Fruit fly (Drosophila melanogaster) whole organism, prepupa: ENCODE results near the gene eIF4E6.

Experiments
- CG10631 ChIP-seq: fragments of 200-800 bp; sonication (Bioruptor generic); optimal IDR thresholded peaks from 2 replicates; lab custom pipeline; 2016; ENCODE audit warnings: missing biosample characterization, missing genetic modification characterization
- CG10669 ChIP-seq: fragments of 200-800 bp; sonication (Bioruptor generic); optimal IDR thresholded peaks from 3 replicates; lab custom pipeline; 2018; ENCODE audit warnings: missing biosample characterization, mild to moderate bottlenecking, missing genetic modification characterization, moderate library complexity
- CG11762 ChIP-seq: fragments of 200-800 bp; sonication (Bioruptor generic); optimal IDR thresholded peaks from 3 replicates; lab custom pipeline; 2016; ENCODE audit warnings: missing biosample characterization, missing genetic modification characterization; ENCODE audit not compliant: insufficient read depth
- CG11902 ChIP-seq: fragments of 200-800 bp; sonication (Bioruptor generic); optimal IDR thresholded peaks from 3 replicates; lab custom pipeline; 2016; ENCODE audit warnings: missing biosample characterization, missing genetic modification characterization
- CG1621 ChIP-seq: fragments of 200-800 bp; sonication (Bioruptor generic); optimal IDR thresholded peaks from 3 replicates; lab custom pipeline; 2018; ENCODE audit warnings: missing biosample characterization, mild to moderate bottlenecking, missing genetic modification characterization
- CG16779 ChIP-seq: fragments of 200-800 bp; sonication (Bioruptor generic); optimal IDR thresholded peaks from 3 replicates; lab custom pipeline; 2017; ENCODE audit warnings: missing biosample characterization, mild to moderate bottlenecking, missing genetic modification characterization
- CG3032 ChIP-seq: fragments of 200-800 bp; optimal IDR thresholded peaks from 2 replicates; lab custom pipeline; 2019; ENCODE audit warnings: missing biosample characterization, mild to moderate bottlenecking, missing genetic modification characterization, moderate library complexity
- CG31627 ChIP-seq: fragments of 200-800 bp; sonication (Bioruptor generic); optimal IDR thresholded peaks from 3 replicates; lab custom pipeline; 2016; ENCODE audit warnings: missing biosample characterization, missing genetic modification characterization
- CG34406 ChIP-seq: fragments of 200-800 bp; sonication (Bioruptor generic); optimal IDR thresholded peaks from 3 replicates; lab custom pipeline; 2016; ENCODE audit warnings: missing biosample characterization, missing genetic modification characterization
- CG3919 ChIP-seq: fragments of 200-800 bp; sonication (Bioruptor generic); optimal IDR thresholded peaks from 3 replicates; lab custom pipeline; 2016; ENCODE audit warnings: missing biosample characterization, missing genetic modification characterization
- CG6163 ChIP-seq: fragments of 200-800 bp; sonication (Bioruptor generic); IDR thresholded peaks from 3 replicates; pipeline ENCODE4 v1.3.6; 2022; ENCODE audit warnings: missing biosample characterization, missing genetic modification characterization
- CG6276 ChIP-seq: fragments of 200-800 bp; sonication (Bioruptor generic); optimal IDR thresholded peaks from 2 replicates; lab custom pipeline; 2017; ENCODE audit warnings: missing biosample characterization, mild to moderate bottlenecking, missing genetic modification characterization
- CG6808 ChIP-seq: fragments of 200-800 bp; sonication (Bioruptor generic); optimal IDR thresholded peaks from 3 replicates; lab custom pipeline; 2017; ENCODE audit warnings: missing biosample characterization, missing genetic modification characterization, mild to moderate bottlenecking, moderate library complexity, missing genetic modification reagents
- CG6854 ChIP-seq: fragments of 200-800 bp; sonication (Bioruptor generic); optimal IDR thresholded peaks from 2 replicates; lab custom pipeline; 2017; ENCODE audit warnings: missing biosample characterization, mild to moderate bottlenecking, missing genetic modification characterization
- CG7368 ChIP-seq: fragments of 200-800 bp; sonication (Bioruptor generic); optimal IDR thresholded peaks from 3 replicates; lab custom pipeline; 2016; ENCODE audit warnings: missing biosample characterization, missing genetic modification characterization
- CG8119 ChIP-seq: fragments of 200-800 bp; sonication (Bioruptor generic); IDR thresholded peaks from 3 replicates; pipeline ENCODE4 v1.3.6; 2022; ENCODE audit warnings: missing biosample characterization, missing genetic modification characterization
- CG8319 ChIP-seq: fragments of 200-800 bp; sonication (Bioruptor generic); optimal IDR thresholded peaks from 3 replicates; lab custom pipeline; 2016; ENCODE audit warnings: missing biosample characterization, missing genetic modification characterization
- CG8632 ChIP-seq: fragments of 200-800 bp; sonication (Bioruptor generic); optimal IDR thresholded peaks from 3 replicates; lab custom pipeline; 2016; ENCODE audit warnings: missing biosample characterization, missing genetic modification characterization
- Eip75B ChIP-seq: fragments of 200-800 bp; sonication (Bioruptor generic); optimal IDR thresholded peaks from 3 replicates; lab custom pipeline; 2016; ENCODE audit warnings: missing biosample characterization, missing genetic modification characterization
- Eip78C ChIP-seq: fragments of 200-800 bp; sonication (Bioruptor generic); peaks from one replicate; lab custom pipeline; 2016; ENCODE audit warnings: missing biosample characterization, missing genetic modification characterization
- Eip93F ChIP-seq: fragments of 200-800 bp; sonication (Bioruptor generic); optimal IDR thresholded peaks from 2 replicates; lab custom pipeline; 2016; ENCODE audit warnings: missing biosample characterization, mild to moderate bottlenecking, missing genetic modification characterization
- Ets21C ChIP-seq: fragments of 200-800 bp; sonication (Bioruptor generic); optimal IDR thresholded peaks from 3 replicates; lab custom pipeline; 2016; ENCODE audit warnings: missing biosample characterization, missing genetic modification characterization
- Hr38 ChIP-seq: sonication (Bioruptor generic); optimal IDR thresholded peaks from 2 replicates; lab custom pipeline; 2016; ENCODE audit warnings: missing biosample characterization, missing genetic modification characterization
- Hr39 ChIP-seq: fragments of 200-800 bp; sonication (Bioruptor generic); optimal IDR thresholded peaks from 2 replicates; lab custom pipeline; 2016; ENCODE audit warnings: missing biosample characterization, missing genetic modification characterization
- Hr4 ChIP-seq: fragments of 200-800 bp; sonication (Bioruptor generic); optimal IDR thresholded peaks from 3 replicates; lab custom pipeline; 2016; ENCODE audit warnings: missing biosample characterization, missing genetic modification characterization
- Lpt ChIP-seq: fragments of 200-800 bp; sonication (Bioruptor generic); optimal IDR thresholded peaks from 3 replicates; lab custom pipeline; 2016; ENCODE audit warnings: missing biosample characterization, missing genetic modification characterization
- Sox102F ChIP-seq: fragments of 200-800 bp; sonication (Bioruptor generic); optimal IDR thresholded peaks from 2 replicates; lab custom pipeline; 2016; ENCODE audit warnings: missing biosample characterization, mild to moderate bottlenecking, missing genetic modification characterization
- Sox14 ChIP-seq: fragments of 200-800 bp; sonication (Bioruptor generic); optimal IDR thresholded peaks from 3 replicates; lab custom pipeline; 2016; ENCODE audit warnings: missing biosample characterization, missing genetic modification characterization
- Sox15 ChIP-seq: fragments of 200-800 bp; sonication (Bioruptor generic); optimal IDR thresholded peaks from 3 replicates; lab custom pipeline; 2016; ENCODE audit warnings: missing biosample characterization, missing genetic modification characterization
- acj6 ChIP-seq: fragments of 200-800 bp; sonication (Bioruptor generic); optimal IDR thresholded peaks from 3 replicates; lab custom pipeline; 2016; ENCODE audit warnings: missing biosample characterization, missing genetic modification characterization
- dac ChIP-seq: fragments of 200-800 bp; sonication (Bioruptor generic); optimal IDR thresholded peaks from 2 replicates; lab custom pipeline; 2017; ENCODE audit warnings: missing biosample characterization, mild to moderate bottlenecking, missing genetic modification characterization
- dsx ChIP-seq: fragments of 200-800 bp; optimal IDR thresholded peaks from 3 replicates; lab custom pipeline; 2019; ENCODE audit warnings: missing biosample characterization, mild to moderate bottlenecking, missing genetic modification characterization, moderate library complexity; ENCODE audit not compliant: poor library complexity, severe bottlenecking
- esn ChIP-seq: fragments of 200-800 bp; sonication (Bioruptor generic); optimal IDR thresholded peaks from 2 replicates; lab custom pipeline; 2016; ENCODE audit warnings: missing biosample characterization, mild to moderate bottlenecking, missing genetic modification characterization, moderate library complexity
- fd59A ChIP-seq: fragments of 200-800 bp; sonication (Bioruptor generic); optimal IDR thresholded peaks from 2 replicates; lab custom pipeline; 2017; ENCODE audit warnings: missing biosample characterization, mild to moderate bottlenecking, missing genetic modification characterization, missing genetic modification reagents
- fkh ChIP-seq: fragments of 200-800 bp; sonication (Bioruptor generic); optimal IDR thresholded peaks from 3 replicates; lab custom pipeline; 2017; ENCODE audit warnings: missing biosample characterization, mild to moderate bottlenecking, missing genetic modification characterization, moderate library complexity
- lz ChIP-seq: fragments of 200-800 bp; sonication (Bioruptor generic); optimal IDR thresholded peaks from 3 replicates; lab custom pipeline; 2016; ENCODE audit warnings: missing biosample characterization, missing genetic modification characterization
- net ChIP-seq: fragments of 200-800 bp; sonication (Bioruptor generic); optimal IDR thresholded peaks from 3 replicates; lab custom pipeline; 2016; ENCODE audit warnings: missing biosample characterization, missing genetic modification characterization
- pdm3 ChIP-seq: fragments of 200-800 bp; sonication (Bioruptor generic); optimal IDR thresholded peaks from 3 replicates; lab custom pipeline; 2016; ENCODE audit warnings: missing biosample characterization, missing genetic modification characterization
- salr ChIP-seq, 2 experiments: fragments of 200-800 bp; sonication (Bioruptor generic); optimal IDR thresholded peaks; 3 replicates each; lab custom pipeline; 2016 to 2018; ENCODE audit warnings: missing biosample characterization in 2 of 2, missing genetic modification characterization in 2 of 2, mild to moderate bottlenecking in 1 of 2
- spab ChIP-seq: fragments of 200-800 bp; sonication (Bioruptor generic); optimal IDR thresholded peaks from 2 replicates; lab custom pipeline; 2017; ENCODE audit warnings: missing biosample characterization, mild to moderate bottlenecking, missing genetic modification characterization, missing genetic modification reagents
- ss ChIP-seq, 2 experiments: fragments of 200-800 bp; sonication (Bioruptor generic); optimal IDR thresholded peaks; 2 replicates in 1 of 2; 3 replicates in 1 of 2; lab custom pipeline; 2017 to 2018; ENCODE audit warnings: mild to moderate bottlenecking in 2 of 2, missing biosample characterization in 2 of 2, missing genetic modification characterization in 2 of 2, moderate library complexity in 1 of 2
- svp ChIP-seq: fragments of 200-800 bp; sonication (Bioruptor generic); peaks from one replicate; lab custom pipeline; 2016; ENCODE audit warnings: missing biosample characterization, missing genetic modification characterization
- topi ChIP-seq: fragments of 200-800 bp; sonication (Bioruptor generic); optimal IDR thresholded peaks from 3 replicates; lab custom pipeline; 2016; ENCODE audit warnings: missing biosample characterization, missing genetic modification characterization
- vri ChIP-seq: fragments of 200-800 bp; sonication (Bioruptor generic); optimal IDR thresholded peaks from 3 replicates; lab custom pipeline; 2016; ENCODE audit warnings: missing biosample characterization, mild to moderate bottlenecking, missing genetic modification characterization

The eIF4E6 gene

dm6 chr3R:29027122-29027521 lies at the start of gene eIF4E6, which contains the start of gene CG1951:
Gene eIF4E6, minus strand, starts transcription at chr3R:29027174.
Gene CG1951, plus strand, starts transcription at chr3R:29027236.
- TF ChIP-seq Sox14 (GFP tag; lab: Kevin White, UChicago), result peak; percentile 72
- no peak for TF ChIP-seq CG16779 (tag; lab: Kevin White, UChicago)
- peak; percentile 17 for TF ChIP-seq esn (GFP tag; lab: Kevin White, UChicago)
- TF ChIP-seq fkh, result peak; percentile 28
- TF ChIP-seq salr (GFP tag; optimal IDR thresholded peaks at IDR 0.05; lab: Kevin White, UChicago), result no peak
- TF ChIP-seq Sox15, result no peak
- no peak for TF ChIP-seq Ets21C (GFP tag; lab: Kevin White, UChicago)
- TF ChIP-seq CG3032 (tag; lab: Kevin White, UChicago), result peak; percentile 9
- no peak for TF ChIP-seq Hr4 (GFP tag; lab: Kevin White, UChicago)
- TF ChIP-seq vri (GFP tag; lab: Kevin White, UChicago), result no peak
- TF ChIP-seq ss (GFP tag; optimal IDR thresholded peaks at IDR 0.05; lab: Kevin White, UChicago), result peak in 1 of 2 experiments; percentile 6
- no peak for TF ChIP-seq acj6 (GFP tag; lab: Kevin White, UChicago)
- TF ChIP-seq CG1621 (tag; lab: Kevin White, UChicago), result no peak
- no peak for TF ChIP-seq spab
- no peak for TF ChIP-seq CG8632 (GFP tag; lab: Kevin White, UChicago)
- no peak for TF ChIP-seq CG3919 (GFP tag; lab: Kevin White, UChicago)

- no peak for TF ChIP-seq topi (GFP tag; lab: Kevin White, UChicago)
- no peak for TF ChIP-seq CG6276 (GFP tag; lab: Kevin White, UChicago)
- TF ChIP-seq ss (GFP tag; optimal IDR thresholded peaks at IDR 0.05; lab: Kevin White, UChicago), result no peak
- TF ChIP-seq esn (GFP tag; lab: Kevin White, UChicago), result no peak
- no peak for TF ChIP-seq CG6854 (GFP tag; lab: Kevin White, UChicago)
- TF ChIP-seq CG3032 (tag; lab: Kevin White, UChicago), result no peak
- no peak for TF ChIP-seq CG10631 (GFP tag; lab: Kevin White, UChicago)
- TF ChIP-seq svp (GFP tag; lab: Kevin White, UChicago), result no peak
- TF ChIP-seq net, result no peak
- no peak for TF ChIP-seq CG8319 (GFP tag; lab: Kevin White, UChicago)
- TF ChIP-seq fkh, result no peak
These were observed 49.6 kb upstream of the eIF4E6 start for dm6 chr3R:29076609-29077008.

DNA sequence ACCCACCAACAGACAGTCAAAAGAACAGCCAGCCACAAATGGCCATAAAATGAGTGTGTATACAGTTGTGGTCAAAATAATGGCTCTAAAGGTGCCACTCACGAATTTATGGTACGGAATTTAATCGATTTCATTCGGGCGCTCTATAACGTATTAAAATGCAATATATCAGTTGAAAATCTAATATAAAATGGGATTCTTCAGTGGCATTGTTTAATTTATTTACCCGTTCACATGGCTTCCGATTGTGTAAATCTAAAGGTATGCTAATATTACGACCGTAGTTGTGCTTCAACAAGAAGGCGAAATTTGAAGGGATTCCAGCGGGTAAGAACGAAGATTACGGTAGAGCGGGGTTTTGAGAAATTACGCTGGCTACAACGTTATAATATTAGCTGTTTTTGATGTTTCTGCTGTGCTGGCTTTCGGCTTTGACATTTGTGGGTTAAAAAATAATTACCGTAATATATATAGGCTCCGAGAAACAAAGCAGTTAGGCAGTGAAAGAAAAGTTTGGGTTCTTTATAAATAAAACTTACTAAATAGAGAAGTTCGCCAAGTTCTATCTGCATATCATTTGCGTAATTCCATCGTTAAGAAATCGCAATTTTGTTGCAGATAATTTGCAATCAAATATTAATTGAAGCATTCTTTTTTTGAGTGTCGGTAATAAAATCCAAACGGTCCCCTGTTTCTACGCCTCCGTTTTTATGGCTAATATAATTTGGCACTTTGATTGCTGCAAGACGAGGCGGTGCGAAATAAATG lies 48.8 kb upstream of the eIF4E6 start:
- TF ChIP-seq Sox14 (GFP tag; lab: Kevin White, UChicago) (peak; percentile 25), Eip93F (GFP tag; lab: Kevin White, UChicago) (no peak), fkh (no peak), CG10669 (GFP tag; lab: Kevin White, UChicago) (peak; percentile 15), vri (GFP tag; lab: Kevin White, UChicago) (peak; percentile 84), CG6163 (GFP tag; lab: Robert Waterston, UW) (no peak), CG3032 (tag; lab: Kevin White, UChicago) (peak; percentile 24), pdm3 (GFP tag; lab: Kevin White, UChicago) (no peak), lz (peak; percentile 42), CG34406 (GFP tag; lab: Kevin White, UChicago) (no peak), Ets21C (GFP tag; lab: Kevin White, UChicago) (peak; percentile 9), CG8119 (GFP tag; lab: Robert Waterston, UW) (no peak), dac (GFP tag; lab: Kevin White, UChicago) (no peak), CG8319 (GFP tag; lab: Kevin White, UChicago) (no peak), CG7368 (GFP tag; lab: Kevin White, UChicago) (no peak), Eip75B (GFP tag; lab: Kevin White, UChicago) (peak; percentile 39), CG8632 (GFP tag; lab: Kevin White, UChicago) (peak; percentile 9), dsx (peak; percentile 17), CG6854 (GFP tag; lab: Kevin White, UChicago) (peak; percentile 41), CG11902 (GFP tag; lab: Kevin White, UChicago) (no peak), Hr38 (GFP tag; lab: Kevin White, UChicago) (no peak), Lpt (GFP tag; lab: Kevin White, UChicago) (no peak), Eip78C (GFP tag; lab: Kevin White, UChicago) (peak; percentile 80), CG31627 (peak; percentile 46), svp (GFP tag; lab: Kevin White, UChicago) (peak; percentile 84), CG6808 (GFP tag; lab: Kevin White, UChicago) (peak; percentile 7), CG11762 (GFP tag; lab: Kevin White, UChicago) (no peak), Hr39 (GFP tag; lab: Kevin White, UChicago) (peak; percentile 66), fd59A (GFP tag; lab: Kevin White, UChicago) (peak; percentile 15), Sox102F (GFP tag; lab: Kevin White, UChicago) (peak; percentile 43), acj6 (GFP tag; lab: Kevin White, UChicago) (peak; percentile 8)
